Worm (Caenorhabditis elegans): ENCODE results near the gene R08C7.8.

DNA sequence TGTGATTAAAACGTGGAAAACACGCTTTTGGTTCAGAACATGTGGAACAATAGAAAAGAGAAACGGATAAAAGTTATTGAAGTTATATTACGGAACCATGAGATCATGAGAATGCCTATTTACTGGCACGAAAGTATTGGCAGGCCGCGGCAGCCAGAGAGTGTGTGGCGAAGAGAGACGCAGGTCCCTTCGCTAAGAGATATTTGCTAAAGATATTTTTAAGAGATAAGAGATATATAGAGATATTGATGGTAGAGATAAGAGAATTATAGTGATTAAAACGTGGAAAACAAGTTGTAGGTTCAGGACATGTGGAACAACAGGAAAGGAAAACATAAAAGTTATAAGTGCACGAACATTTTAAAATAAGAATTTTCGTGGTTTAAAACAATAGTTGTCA is 3.5 kb upstream of the R08C7.8 start:
- TF ChIP-seq elt-2 (tag; optimal IDR thresholded peaks at IDR 0.05) (no peak), hlh-30 (tag; optimal IDR thresholded peaks at IDR 0.05; ENCODE audit: insufficient read depth) (no peak)

Data from whole organism, late embryonic.